Worm (Caenorhabditis elegans): Measurements from ENCODE around the gene K03H9.3.

- TF ChIP-seq ceh-14 (tag; optimal IDR thresholded peaks at IDR 0.05) (no peak), hlh-6 (tag; optimal IDR thresholded peaks at IDR 0.05) (no peak), ceh-9 (tag; optimal IDR thresholded peaks at IDR 0.05) (no peak), fkh-10 (GFP tag; optimal IDR thresholded peaks at IDR 0.05) (no peak), sox-4 (tag; optimal IDR thresholded peaks at IDR 0.05) (no peak), nhr-11 (tag; optimal IDR thresholded peaks at IDR 0.05) (no peak), pqm-1 (tag; optimal IDR thresholded peaks at IDR 0.05) (no peak), pax-1 (tag; optimal IDR thresholded peaks at IDR 0.05) (no peak)
Observed at ce11 chrII:6441128-6441527, 18.2 kb downstream of the K03H9.3 start, which contains the start of gene cutl-16.
